Fruit fly (Drosophila melanogaster) whole organism, embryonic: Measurements from ENCODE around the gene CG31549.

Experiments used
- CG15011 ChIP-seq: fragments of 200-800 bp; sonication (Bioruptor generic); optimal IDR thresholded peaks from 3 replicates; lab custom pipeline; 2018; ENCODE audit warnings: missing biosample characterization, mild to moderate bottlenecking, missing genetic modification characterization
- CG1832 ChIP-seq: fragments of 200-800 bp; sonication (Bioruptor generic); optimal IDR thresholded peaks from 2 replicates; lab custom pipeline; 2017; ENCODE audit warnings: missing biosample characterization, mild to moderate bottlenecking, missing genetic modification characterization, inconsistent platforms
- CG6765 ChIP-seq: fragments of 200-800 bp; sonication (Bioruptor generic); optimal IDR thresholded peaks from 3 replicates; lab custom pipeline; 2017; ENCODE audit warnings: missing biosample characterization, mild to moderate bottlenecking, missing genetic modification characterization
- Oaz ChIP-seq: fragments of 200-800 bp; sonication (Bioruptor generic); IDR thresholded peaks from 2 replicates; pipeline ENCODE4 v1.3.6; 2022; ENCODE audit warnings: missing biosample characterization, missing genetic modification characterization
- TFAM ChIP-seq: fragments of 200-800 bp; sonication (Bioruptor generic); optimal IDR thresholded peaks from 2 replicates; lab custom pipeline; 2017; ENCODE audit warnings: missing biosample characterization, missing genetic modification characterization, inconsistent platforms
- ac ChIP-seq: fragments of 200-800 bp; sonication (Bioruptor generic); optimal IDR thresholded peaks from 3 replicates; lab custom pipeline; 2017; ENCODE audit warnings: missing biosample characterization, mild to moderate bottlenecking, missing genetic modification characterization
- cwo ChIP-seq: fragments of 200-800 bp; sonication (Bioruptor generic); optimal IDR thresholded peaks from 3 replicates; lab custom pipeline; 2017; ENCODE audit warnings: missing biosample characterization, missing genetic modification characterization, mild to moderate bottlenecking, moderate library complexity, missing genetic modification reagents
- gem ChIP-seq: fragments of 200-800 bp; sonication (Bioruptor generic); optimal IDR thresholded peaks from 2 replicates; lab custom pipeline; 2019; ENCODE audit warnings: missing biosample characterization, mild to moderate bottlenecking, missing genetic modification characterization, moderate library complexity
- peb ChIP-seq: fragments of 200-800 bp; sonication (Bioruptor generic); IDR thresholded peaks from 2 replicates; pipeline ENCODE4 v1.3.6; 2022; ENCODE audit warnings: missing biosample characterization, missing genetic modification characterization
- run ChIP-seq: fragments of 200-800 bp; sonication (Bioruptor generic); optimal IDR thresholded peaks from 3 replicates; lab custom pipeline; 2018; ENCODE audit warnings: missing biosample characterization, mild to moderate bottlenecking, missing genetic modification characterization
- schlank ChIP-seq: fragments of 200-800 bp; sonication (Bioruptor generic); optimal IDR thresholded peaks from 2 replicates; lab custom pipeline; 2018; ENCODE audit warnings: missing biosample characterization, mild to moderate bottlenecking, missing genetic modification characterization
- slbo ChIP-seq: fragments of 200-800 bp; sonication (Bioruptor generic); IDR thresholded peaks from 2 replicates; pipeline ENCODE4 v1.3.6; 2022; ENCODE audit warnings: missing biosample characterization, missing genetic modification characterization
- slp2 ChIP-seq: fragments of 200-800 bp; sonication (Bioruptor generic); optimal IDR thresholded peaks from 2 replicates; lab custom pipeline; 2016; ENCODE audit warnings: missing biosample characterization, missing genetic modification characterization

DNA sequence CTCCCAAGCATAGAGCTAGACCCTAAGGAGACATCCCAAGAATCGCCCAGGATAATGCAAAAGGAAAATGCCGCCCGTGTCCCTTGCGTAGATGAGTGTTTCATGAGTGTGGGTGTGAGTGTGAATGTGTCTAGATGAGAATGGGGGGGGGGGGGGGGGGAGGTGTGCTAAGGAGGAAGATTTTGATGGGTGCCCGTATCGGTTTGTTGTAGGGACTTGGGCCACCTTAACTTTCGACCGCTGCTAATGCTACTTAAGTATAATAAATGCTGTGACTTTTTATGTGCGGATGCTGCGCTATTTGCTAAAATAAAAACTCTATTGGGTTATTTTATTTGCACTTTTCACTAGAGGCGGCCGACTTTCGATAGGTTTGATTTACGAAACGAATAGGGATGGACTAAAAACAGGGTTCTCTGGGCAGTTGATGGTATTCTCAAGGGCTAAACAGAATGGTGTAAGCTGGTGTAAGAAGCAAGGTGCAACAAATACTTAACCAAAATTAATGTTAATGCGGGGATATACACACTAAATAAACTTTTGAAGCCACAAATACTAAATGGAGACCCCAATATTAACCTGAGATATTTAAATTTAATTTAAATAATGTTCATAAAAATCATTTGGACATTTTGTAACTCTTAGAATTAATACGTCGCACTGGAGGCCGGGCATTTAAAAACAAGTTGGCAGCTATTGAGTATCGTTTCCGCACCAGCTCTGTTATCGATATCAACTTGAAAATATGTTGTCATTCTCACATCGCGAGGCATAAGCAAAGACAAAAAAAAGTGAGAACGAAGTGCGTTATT is 37.1 kb downstream of the CG31549 start, which contains the start of the genes Xe7 and Atg17:
- TF ChIP-seq TFAM (GFP tag; lab: Kevin White, UChicago) = peak; percentile 16
- TF ChIP-seq schlank (tag; lab: Kevin White, UChicago) = peak; percentile 81
- TF ChIP-seq peb (GFP tag; lab: Robert Waterston, UW) = peak; percentile 73
- peak; percentile 84 for TF ChIP-seq Oaz
- peak; percentile 68 for TF ChIP-seq cwo
- TF ChIP-seq CG15011 (GFP tag; lab: Kevin White, UChicago) = peak; percentile 77
- peak; percentile 55 for TF ChIP-seq run (tag; lab: Kevin White, UChicago)
- peak; percentile 83 for TF ChIP-seq slp2 (GFP tag; lab: Kevin White, UChicago)
- TF ChIP-seq CG1832 (GFP tag; lab: Kevin White, UChicago) = no peak
- TF ChIP-seq CG6765 (GFP tag; lab: Kevin White, UChicago) = peak; percentile 75
- no peak for TF ChIP-seq ac (GFP tag; lab: Kevin White, UChicago)
- TF ChIP-seq gem = peak; percentile 96
- TF ChIP-seq slbo (GFP tag; lab: Robert Waterston, UW) = peak; percentile 96
